Worm (Caenorhabditis elegans) whole organism, L4/young adult: ENCODE results near the gene K07C11.10.

Experiments
- W03F9.2 ChIP-seq: fragments of 150-350 bp; optimal IDR thresholded peaks from 2 replicates; lab custom pipeline; 2014; ENCODE audit warnings: missing biosample characterization, missing genetic modification characterization
- dao-5 ChIP-seq: sonication (generic microtip); optimal IDR thresholded peaks from 2 replicates; lab custom pipeline; 2016; ENCODE audit warnings: missing genotype, missing genetic modification characterization, moderate library complexity, missing compliant biosample characterization
- him-1 ChIP-seq: sonication (generic microtip); optimal IDR thresholded peaks from 2 replicates; lab custom pipeline; 2016; ENCODE audit warnings: missing genotype, missing genetic modification reagents, missing genetic modification characterization, missing compliant biosample characterization

ce11 chrV:8190016-8190415 is 36.7 kb downstream of the K07C11.10 start, which contains the start of gene F20D6.12:
- TF ChIP-seq him-1 (tag; lab: Kevin White, UChicago) (no peak), dao-5 (tag; lab: Kevin White, UChicago) (no peak), W03F9.2 (tag; lab: Kevin White, UChicago) (no peak)
